Fruit fly (Drosophila melanogaster) whole organism, embryonic: ENCODE measurements around the gene CG8329.

Experiments
- ATbp ChIP-seq: fragments of 200-800 bp; sonication (Bioruptor generic); optimal IDR thresholded peaks from 2 replicates; lab custom pipeline; 2017; ENCODE audit warnings: missing biosample characterization, mild to moderate bottlenecking, missing genetic modification characterization, missing genetic modification reagents
- Asciz ChIP-seq: fragments of 200-800 bp; sonication (Bioruptor generic); optimal IDR thresholded peaks from 2 replicates; lab custom pipeline; 2017; ENCODE audit warnings: missing biosample characterization, mild to moderate bottlenecking, missing genetic modification characterization, missing genetic modification reagents
- CG1024 ChIP-seq: fragments of 200-800 bp; sonication (Bioruptor generic); IDR thresholded peaks from 2 replicates; pipeline ENCODE4 v1.3.6; 2022; ENCODE audit warnings: missing biosample characterization, missing genetic modification characterization
- CG10321 ChIP-seq: fragments of 200-800 bp; sonication (Bioruptor generic); IDR thresholded peaks from 2 replicates; pipeline ENCODE4 v1.3.6; 2022; ENCODE audit warnings: missing biosample characterization, missing genetic modification characterization
- CG10979 ChIP-seq: fragments of 200-800 bp; sonication (Bioruptor generic); optimal IDR thresholded peaks from 2 replicates; lab custom pipeline; 2018; ENCODE audit warnings: missing biosample characterization, mild to moderate bottlenecking, missing genetic modification characterization, moderate library complexity
- CG12391 ChIP-seq: fragments of 200-800 bp; sonication (Bioruptor generic); optimal IDR thresholded peaks from 3 replicates; lab custom pipeline; 2018; ENCODE audit warnings: missing biosample characterization, mild to moderate bottlenecking, missing genetic modification characterization, moderate library complexity
- CG13775 ChIP-seq: fragments of 200-800 bp; sonication (Bioruptor generic); optimal IDR thresholded peaks from 3 replicates; lab custom pipeline; 2017; ENCODE audit warnings: missing biosample characterization, mild to moderate bottlenecking, missing genetic modification characterization
- CG14667 ChIP-seq: fragments of 200-800 bp; sonication (Bioruptor generic); IDR thresholded peaks from 2 replicates; pipeline ENCODE4 v1.3.6; 2022; ENCODE audit warnings: missing biosample characterization, missing genetic modification characterization
- CG18262 ChIP-seq: fragments of 200-800 bp; optimal IDR thresholded peaks from 3 replicates; lab custom pipeline; 2019; ENCODE audit warnings: missing biosample characterization, mild to moderate bottlenecking, missing genetic modification characterization, moderate library complexity
- CG2120 ChIP-seq: fragments of 200-800 bp; sonication (Bioruptor generic); optimal IDR thresholded peaks from 3 replicates; lab custom pipeline; 2016; ENCODE audit warnings: missing biosample characterization, missing genetic modification characterization
- CG2678 ChIP-seq: fragments of 200-800 bp; sonication (Bioruptor generic); optimal IDR thresholded peaks from 3 replicates; lab custom pipeline; 2019; ENCODE audit warnings: missing biosample characterization, mild to moderate bottlenecking, missing genetic modification characterization, moderate library complexity
- CG3163 ChIP-seq: fragments of 200-800 bp; sonication (Bioruptor generic); optimal IDR thresholded peaks from 3 replicates; lab custom pipeline; 2016; ENCODE audit warnings: missing biosample characterization, missing genetic modification characterization
- CG4282 ChIP-seq: fragments of 200-800 bp; sonication (Bioruptor generic); optimal IDR thresholded peaks from 2 replicates; lab custom pipeline; 2016; ENCODE audit warnings: missing biosample characterization, missing genetic modification characterization
- CG4404 ChIP-seq: fragments of 200-800 bp; sonication (Bioruptor generic); IDR thresholded peaks from 2 replicates; pipeline ENCODE4 v1.3.6; 2022; ENCODE audit warnings: missing biosample characterization, missing genetic modification characterization
- CG4707 ChIP-seq: fragments of 200-800 bp; sonication (Bioruptor generic); optimal IDR thresholded peaks from 2 replicates; lab custom pipeline; 2018; ENCODE audit warnings: missing biosample characterization, mild to moderate bottlenecking, missing genetic modification characterization, moderate library complexity
- CG6683 ChIP-seq: fragments of 200-800 bp; sonication (Bioruptor generic); optimal IDR thresholded peaks from 2 replicates; lab custom pipeline; 2017; ENCODE audit warnings: missing biosample characterization, mild to moderate bottlenecking, missing genetic modification characterization, missing genetic modification reagents
- CG6791 ChIP-seq: fragments of 200-800 bp; sonication (Bioruptor generic); IDR thresholded peaks from 3 replicates; pipeline ENCODE4 v1.3.6; 2022; ENCODE audit warnings: missing biosample characterization, missing genetic modification characterization; ENCODE audit not compliant: partially characterized antibody
- CG6813 ChIP-seq: fragments of 200-800 bp; sonication (Bioruptor generic); optimal IDR thresholded peaks from 2 replicates; lab custom pipeline; 2017; ENCODE audit warnings: missing biosample characterization, missing genetic modification characterization, mild to moderate bottlenecking, moderate library complexity, missing genetic modification reagents
- CG7745 ChIP-seq: fragments of 200-800 bp; sonication (Bioruptor generic); optimal IDR thresholded peaks from 2 replicates; lab custom pipeline; 2018; ENCODE audit warnings: missing biosample characterization, mild to moderate bottlenecking, missing genetic modification characterization, moderate library complexity
- CG8089 ChIP-seq: fragments of 200-800 bp; sonication (Bioruptor generic); optimal IDR thresholded peaks from 3 replicates; lab custom pipeline; 2016; ENCODE audit warnings: missing biosample characterization, missing genetic modification characterization
- CG8388 ChIP-seq: fragments of 200-800 bp; sonication (Bioruptor generic); optimal IDR thresholded peaks from 2 replicates; lab custom pipeline; 2019; ENCODE audit warnings: missing biosample characterization, mild to moderate bottlenecking, missing genetic modification characterization, moderate library complexity
- CG8924 ChIP-seq: fragments of 200-800 bp; optimal IDR thresholded peaks from 3 replicates; lab custom pipeline; 2019; ENCODE audit warnings: missing biosample characterization, mild to moderate bottlenecking, missing genetic modification characterization, moderate library complexity
- Doc3 ChIP-seq: fragments of 200-800 bp; sonication (Bioruptor generic); IDR thresholded peaks from 3 replicates; pipeline ENCODE4 v1.3.6; 2022; ENCODE audit warnings: missing biosample characterization, missing genetic modification characterization; ENCODE audit not compliant: partially characterized antibody
- Eip74EF ChIP-seq, 2 experiments: fragments of 200-800 bp in 1 of 2; fragments of >200 bp in 1 of 2; sonication (Bioruptor generic) in 1 of 2; optimal IDR thresholded peaks; 2 replicates each; lab custom pipeline; 2017 to 2019; ENCODE audit warnings: missing biosample characterization in 2 of 2, missing genetic modification characterization in 2 of 2, mild to moderate bottlenecking in 1 of 2, moderate library complexity in 1 of 2
- Ets65A ChIP-seq: fragments of 200-800 bp; sonication (Bioruptor generic); peaks from one replicate; lab custom pipeline; 2016; ENCODE audit warnings: missing biosample characterization, missing genetic modification characterization
- Kr ChIP-seq: fragments of 200-800 bp; sonication (Bioruptor generic); optimal IDR thresholded peaks from 2 replicates; lab custom pipeline; 2017; ENCODE audit warnings: missing biosample characterization, mild to moderate bottlenecking, missing genetic modification characterization
- Optix ChIP-seq: fragments of 200-800 bp; sonication (Bioruptor generic); IDR thresholded peaks from 3 replicates; pipeline ENCODE4 v1.3.6; 2022; ENCODE audit warnings: missing biosample characterization, missing genetic modification characterization
- Sox100B ChIP-seq: fragments of 200-800 bp; sonication (Bioruptor generic); optimal IDR thresholded peaks from 3 replicates; lab custom pipeline; 2018; ENCODE audit warnings: missing biosample characterization, mild to moderate bottlenecking, missing genetic modification characterization
- Ssrp ChIP-seq: fragments of 200-800 bp; sonication (Bioruptor generic); optimal IDR thresholded peaks from 2 replicates; lab custom pipeline; 2018; ENCODE audit warnings: missing biosample characterization, mild to moderate bottlenecking, missing genetic modification characterization, moderate library complexity
- Trl ChIP-seq, 3 experiments: fragments of >200 bp in 2 of 3; fragments of 200-800 bp in 1 of 3; sonication (Bioruptor generic) in 1 of 3; optimal IDR thresholded peaks; 2 replicates in 1 of 3; 3 replicates in 2 of 3; lab custom pipeline; 2016 to 2017; ENCODE audit warnings: missing biosample characterization in 1 of 3, missing genetic modification characterization in 1 of 3
- Xrp1 ChIP-seq: fragments of 200-800 bp; sonication (Bioruptor generic); IDR thresholded peaks from 2 replicates; pipeline ENCODE4 v1.3.6; 2022; ENCODE audit warnings: missing biosample characterization, missing genetic modification characterization
- al ChIP-seq: fragments of 200-800 bp; sonication (Bioruptor generic); IDR thresholded peaks from 2 replicates; pipeline ENCODE4 v1.3.6; 2022; ENCODE audit warnings: missing biosample characterization, missing genetic modification characterization
- bsh ChIP-seq, 2 experiments: fragments of 200-800 bp; sonication (Bioruptor generic); optimal IDR thresholded peaks; 2 replicates each; lab custom pipeline; 2017 to 2018; ENCODE audit warnings: mild to moderate bottlenecking in 2 of 2, missing biosample characterization in 2 of 2, missing genetic modification characterization in 2 of 2, moderate library complexity in 1 of 2
- caup ChIP-seq: fragments of 200-800 bp; sonication (Bioruptor generic); optimal IDR thresholded peaks from 3 replicates; lab custom pipeline; 2017; ENCODE audit warnings: missing biosample characterization, mild to moderate bottlenecking, missing genetic modification characterization, moderate library complexity; ENCODE audit not compliant: severe bottlenecking
- gem ChIP-seq: fragments of 200-800 bp; sonication (Bioruptor generic); optimal IDR thresholded peaks from 2 replicates; lab custom pipeline; 2019; ENCODE audit warnings: missing biosample characterization, mild to moderate bottlenecking, missing genetic modification characterization, moderate library complexity
- grau ChIP-seq: fragments of 200-800 bp; optimal IDR thresholded peaks from 3 replicates; lab custom pipeline; 2019; ENCODE audit warnings: missing biosample characterization, mild to moderate bottlenecking, missing genetic modification characterization, moderate library complexity
- gt ChIP-seq: fragments of 200-800 bp; sonication (Bioruptor generic); IDR thresholded peaks from 2 replicates; pipeline ENCODE4 v1.3.6; 2022; ENCODE audit warnings: missing biosample characterization, missing genetic modification characterization
- knrl ChIP-seq: fragments of 200-800 bp; sonication (Bioruptor generic); IDR thresholded peaks from 3 replicates; pipeline ENCODE4 v1.3.6; 2022; ENCODE audit warnings: missing biosample characterization, missing genetic modification characterization; ENCODE audit not compliant: partially characterized antibody
- lola ChIP-seq, 3 experiments: fragments of >200 bp in 2 of 3; fragments of 200-800 bp in 1 of 3; sonication (Bioruptor generic) in 1 of 3; optimal IDR thresholded peaks; 2 replicates each; lab custom pipeline; 2017 to 2019; ENCODE audit warnings: missing biosample characterization in 3 of 3, missing genetic modification characterization in 3 of 3, mild to moderate bottlenecking in 1 of 3, moderate library complexity in 1 of 3
- nerfin-1 ChIP-seq: fragments of 200-800 bp; sonication (Bioruptor generic); optimal IDR thresholded peaks from 3 replicates; lab custom pipeline; 2019; ENCODE audit warnings: missing biosample characterization, mild to moderate bottlenecking, missing genetic modification characterization, moderate library complexity
- nom ChIP-seq: fragments of 200-800 bp; sonication (Bioruptor generic); optimal IDR thresholded peaks from 2 replicates; lab custom pipeline; 2017; ENCODE audit warnings: missing biosample characterization, missing genetic modification characterization, mild to moderate bottlenecking, moderate library complexity, missing genetic modification reagents
- sc ChIP-seq, 3 experiments: fragments of >200 bp in 2 of 3; fragments of 200-800 bp in 1 of 3; sonication (Bioruptor generic) in 1 of 3; optimal IDR thresholded peaks; 2 replicates in 2 of 3; 3 replicates in 1 of 3; lab custom pipeline; 2017; ENCODE audit warnings: mild to moderate bottlenecking in 1 of 3, missing biosample characterization in 1 of 3, missing genetic modification characterization in 1 of 3, missing genetic modification reagents in 1 of 3
- sens ChIP-seq: fragments of 200-800 bp; sonication (Bioruptor generic); peaks from one replicate; lab custom pipeline; 2016; ENCODE audit warnings: missing biosample characterization, missing genetic modification characterization
- tio ChIP-seq: fragments of 200-800 bp; sonication (Bioruptor generic); optimal IDR thresholded peaks from 2 replicates; lab custom pipeline; 2017; ENCODE audit warnings: missing biosample characterization, missing genetic modification characterization, inconsistent platforms
- tll ChIP-seq, 2 experiments: fragments of 200-800 bp in 1 of 2; fragments of >200 bp in 1 of 2; sonication (Bioruptor generic) in 1 of 2; optimal IDR thresholded peaks; 2 replicates each; lab custom pipeline; 2017 to 2019; ENCODE audit warnings: missing biosample characterization in 2 of 2, missing genetic modification characterization in 2 of 2, mild to moderate bottlenecking in 1 of 2, moderate library complexity in 1 of 2
- wdn ChIP-seq: fragments of 200-800 bp; sonication (Bioruptor generic); IDR thresholded peaks from 2 replicates; pipeline ENCODE4 v1.3.6; 2022; ENCODE audit warnings: missing biosample characterization, missing genetic modification characterization
- z ChIP-seq: fragments of 200-800 bp; sonication (Bioruptor generic); IDR thresholded peaks from 3 replicates; pipeline ENCODE4 v1.3.6; 2022; ENCODE audit warnings: missing biosample characterization, missing genetic modification characterization

The CG8329 gene

DNA sequence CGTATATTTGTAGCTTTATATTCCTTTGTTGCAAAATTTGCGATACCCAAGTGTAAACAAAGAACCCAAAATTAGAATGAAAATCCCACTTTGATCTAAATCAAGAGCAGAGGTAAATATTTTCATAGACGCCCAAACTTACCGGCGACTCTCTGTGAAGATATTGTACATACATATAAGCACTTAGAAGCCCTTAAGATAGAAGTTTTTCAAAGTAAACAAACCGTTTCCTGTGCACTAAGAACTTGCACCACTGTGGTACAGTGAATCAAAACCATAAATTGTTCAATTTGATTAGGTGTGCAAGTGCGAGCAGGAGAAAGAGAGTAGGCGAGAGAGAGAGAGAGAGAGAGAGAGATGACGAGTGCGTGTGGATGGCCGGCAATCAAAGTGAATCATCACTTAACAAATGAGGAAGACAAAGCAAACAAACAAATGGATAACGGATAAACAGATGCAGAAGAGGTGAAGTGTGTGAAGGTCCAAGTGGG is 40.1 kb downstream of the CG8329 start (continued):
- TF ChIP-seq Asciz (GFP tag; lab: Kevin White, UChicago): peak; percentile 13
- peak; percentile 68 for TF ChIP-seq CG8388 (GFP tag; lab: Kevin White, UChicago)
- TF ChIP-seq tll (GFP tag; optimal IDR thresholded peaks at IDR 0.05; lab: Kevin White, UChicago): peak in 1 of 2 experiments; percentile 42
- TF ChIP-seq CG8089 (GFP tag; lab: Kevin White, UChicago): peak; percentile 3
- peak in 1 of 3 experiments; percentile 24 for TF ChIP-seq lola (GFP tag; optimal IDR thresholded peaks at IDR 0.05; lab: Kevin White, UChicago)
- peak; percentile 19 for TF ChIP-seq tio (GFP tag; lab: Kevin White, UChicago)
- no peak for TF ChIP-seq CG13775 (GFP tag; lab: Kevin White, UChicago)
- TF ChIP-seq caup: no peak
- TF ChIP-seq Trl (optimal IDR thresholded peaks at IDR 0.05; lab: Kevin White, UChicago): peak; percentile 58 to 79
- TF ChIP-seq Trl (GFP tag; optimal IDR thresholded peaks at IDR 0.05; lab: Kevin White, UChicago): peak; percentile 5
- peak; percentile 35 for TF ChIP-seq CG18262 (tag; lab: Kevin White, UChicago)
- TF ChIP-seq CG2678 (tag; lab: Kevin White, UChicago): no peak
- TF ChIP-seq ATbp: peak; percentile 41
- TF ChIP-seq CG6813 (GFP tag; lab: Kevin White, UChicago): peak; percentile 4
- peak; percentile 17 for TF ChIP-seq CG3163
- TF ChIP-seq CG8924 (tag; lab: Kevin White, UChicago): peak; percentile 29
- peak; percentile 53 for TF ChIP-seq CG4282 (GFP tag; lab: Kevin White, UChicago)
- TF ChIP-seq CG14667: no peak
- peak; percentile 8 for TF ChIP-seq Ssrp (tag; lab: Kevin White, UChicago)
- TF ChIP-seq CG1024 (GFP tag; lab: Robert Waterston, UW): no peak
- TF ChIP-seq bsh (GFP tag; optimal IDR thresholded peaks at IDR 0.05; lab: Kevin White, UChicago): peak; percentile 4 to 14
- TF ChIP-seq z (GFP tag; lab: Robert Waterston, UW): 0 out of 3 replicates have a peak, but pooled peaks have one; percentile 57
- TF ChIP-seq CG4404 (GFP tag; lab: Robert Waterston, UW): no peak
- peak; percentile 9 for TF ChIP-seq nerfin-1 (tag; lab: Kevin White, UChicago)
- TF ChIP-seq Doc3 (GFP tag; lab: Robert Waterston, UW): no peak
- TF ChIP-seq Eip74EF (GFP tag; optimal IDR thresholded peaks at IDR 0.05; lab: Kevin White, UChicago): peak in 1 of 2 experiments; percentile 54
- peak; percentile 12; the same call in 1 of the 3 replicates for TF ChIP-seq Optix (GFP tag; lab: Robert Waterston, UW)
- peak; percentile 33; the same call in 1 of the 2 replicates for TF ChIP-seq Xrp1 (GFP tag; lab: Robert Waterston, UW)
- TF ChIP-seq gt (GFP tag; lab: Robert Waterston, UW): no peak
- peak; percentile 86 for TF ChIP-seq sens
- no peak for TF ChIP-seq Ets65A (GFP tag; lab: Kevin White, UChicago)
- TF ChIP-seq sc (optimal IDR thresholded peaks at IDR 0.05; lab: Kevin White, UChicago): no peak
- peak; percentile 23 for TF ChIP-seq sc (GFP tag; optimal IDR thresholded peaks at IDR 0.05; lab: Kevin White, UChicago)
- peak; percentile 18 for TF ChIP-seq gem (tag; lab: Kevin White, UChicago)
- peak; percentile 6 for TF ChIP-seq CG12391 (tag; lab: Kevin White, UChicago)
- TF ChIP-seq CG4707 (GFP tag; lab: Kevin White, UChicago): peak; percentile 16
- peak; percentile 19 for TF ChIP-seq nom (GFP tag; lab: Kevin White, UChicago)
- TF ChIP-seq knrl (GFP tag; lab: Robert Waterston, UW): 0 out of 3 replicates have a peak, but pooled peaks have one; percentile 20
- peak; percentile 14 for TF ChIP-seq Sox100B
- TF ChIP-seq Kr: no peak
- TF ChIP-seq al (GFP tag; lab: Robert Waterston, UW): no peak
- no peak for TF ChIP-seq wdn (GFP tag; lab: Robert Waterston, UW)
- no peak for TF ChIP-seq CG2120 (GFP tag; lab: Kevin White, UChicago)
- TF ChIP-seq CG10321: peak; percentile 68
- TF ChIP-seq grau (tag; lab: Kevin White, UChicago): peak; percentile 85
- TF ChIP-seq CG6683 (GFP tag; lab: Kevin White, UChicago): no peak
- peak; percentile 27 for TF ChIP-seq CG10979 (tag; lab: Kevin White, UChicago)
- TF ChIP-seq CG7745: peak; percentile 28
- TF ChIP-seq CG6791 (GFP tag; lab: Robert Waterston, UW): 0 out of 3 replicates have a peak, but pooled peaks have one; percentile 40
